Fruit fly (Drosophila melanogaster) whole organism, embryonic: ENCODE results near the gene CG5886.

Experiments used
- ATbp ChIP-seq: fragments of 200-800 bp; sonication (Bioruptor generic); optimal IDR thresholded peaks from 2 replicates; lab custom pipeline; 2017; ENCODE audit warnings: missing biosample characterization, mild to moderate bottlenecking, missing genetic modification characterization, missing genetic modification reagents
- Antp ChIP-seq: fragments of 200-800 bp; sonication (Bioruptor generic); optimal IDR thresholded peaks from 3 replicates; lab custom pipeline; 2016; ENCODE audit warnings: missing biosample characterization, missing genetic modification characterization
- Atf-2 ChIP-seq: fragments of 200-800 bp; sonication (Bioruptor generic); optimal IDR thresholded peaks from 2 replicates; lab custom pipeline; 2016; ENCODE audit warnings: missing biosample characterization, missing genetic modification characterization
- Bgb ChIP-seq: fragments of 200-800 bp; sonication (Bioruptor generic); IDR thresholded peaks from 2 replicates; pipeline ENCODE4 v1.3.6; 2022; ENCODE audit warnings: missing biosample characterization, missing genetic modification characterization; ENCODE audit not compliant: partially characterized antibody
- CG1024 ChIP-seq: fragments of 200-800 bp; sonication (Bioruptor generic); IDR thresholded peaks from 2 replicates; pipeline ENCODE4 v1.3.6; 2022; ENCODE audit warnings: missing biosample characterization, missing genetic modification characterization
- CG10431 ChIP-seq: fragments of 200-800 bp; sonication (Bioruptor generic); optimal IDR thresholded peaks from 3 replicates; lab custom pipeline; 2018; ENCODE audit warnings: missing biosample characterization, mild to moderate bottlenecking, missing genetic modification characterization
- CG10654 ChIP-seq: fragments of 200-800 bp; sonication (Bioruptor generic); optimal IDR thresholded peaks from 2 replicates; lab custom pipeline; 2016; ENCODE audit warnings: missing biosample characterization, missing genetic modification characterization
- CG12299 ChIP-seq: fragments of 200-800 bp; sonication (Bioruptor generic); optimal IDR thresholded peaks from 2 replicates; lab custom pipeline; 2018; ENCODE audit warnings: missing biosample characterization, mild to moderate bottlenecking, missing genetic modification characterization
- CG13123 ChIP-seq: fragments of 200-800 bp; sonication (Bioruptor generic); optimal IDR thresholded peaks from 2 replicates; lab custom pipeline; 2016; ENCODE audit warnings: missing biosample characterization, missing genetic modification characterization
- CG1792 ChIP-seq: fragments of 200-800 bp; sonication (Bioruptor generic); optimal IDR thresholded peaks from 2 replicates; lab custom pipeline; 2016; ENCODE audit warnings: missing biosample characterization, missing genetic modification characterization
- CG34224 ChIP-seq: fragments of 200-800 bp; sonication (Bioruptor generic); IDR thresholded peaks from 3 replicates; pipeline ENCODE4 v1.3.6; 2022; ENCODE audit warnings: missing biosample characterization, missing genetic modification characterization; ENCODE audit not compliant: partially characterized antibody
- CG4424 ChIP-seq: fragments of 200-800 bp; sonication (Bioruptor generic); optimal IDR thresholded peaks from 3 replicates; lab custom pipeline; 2016; ENCODE audit warnings: missing biosample characterization, missing genetic modification characterization
- CG6272 ChIP-seq: fragments of 200-800 bp; sonication (Bioruptor generic); IDR thresholded peaks from 2 replicates; pipeline ENCODE4 v1.3.6; 2022; ENCODE audit warnings: missing biosample characterization, missing genetic modification characterization
- CG6654 ChIP-seq: fragments of 200-800 bp; sonication (Bioruptor generic); optimal IDR thresholded peaks from 2 replicates; lab custom pipeline; 2017; ENCODE audit warnings: missing biosample characterization, mild to moderate bottlenecking, missing genetic modification characterization
- CG7357 ChIP-seq: fragments of 200-800 bp; sonication (Bioruptor generic); IDR thresholded peaks from 3 replicates; pipeline ENCODE4 v1.3.6; 2022; ENCODE audit warnings: missing biosample characterization, missing genetic modification characterization
- CG7745 ChIP-seq: fragments of 200-800 bp; sonication (Bioruptor generic); optimal IDR thresholded peaks from 2 replicates; lab custom pipeline; 2018; ENCODE audit warnings: missing biosample characterization, mild to moderate bottlenecking, missing genetic modification characterization, moderate library complexity
- CG9876 ChIP-seq: fragments of 200-800 bp; sonication (Bioruptor generic); optimal IDR thresholded peaks from 2 replicates; lab custom pipeline; 2016; ENCODE audit warnings: missing biosample characterization, missing genetic modification characterization
- Camta ChIP-seq: fragments of 200-800 bp; sonication (Bioruptor generic); optimal IDR thresholded peaks from 2 replicates; lab custom pipeline; 2016; ENCODE audit warnings: missing biosample characterization, missing genetic modification characterization
- Dfd ChIP-seq, 2 experiments: fragments of >200 bp; optimal IDR thresholded peaks; 2 replicates each; lab custom pipeline; 2017; ENCODE audit warnings: missing biosample characterization in 2 of 2, missing genetic modification characterization in 2 of 2
- Doc3 ChIP-seq: fragments of 200-800 bp; sonication (Bioruptor generic); IDR thresholded peaks from 3 replicates; pipeline ENCODE4 v1.3.6; 2022; ENCODE audit warnings: missing biosample characterization, missing genetic modification characterization; ENCODE audit not compliant: partially characterized antibody
- HLH3B ChIP-seq: fragments of 200-800 bp; sonication (Bioruptor generic); IDR thresholded peaks from 2 replicates; pipeline ENCODE4 v1.3.6; 2022; ENCODE audit warnings: missing biosample characterization, missing genetic modification characterization
- Hmx ChIP-seq: fragments of 200-800 bp; sonication (Bioruptor generic); optimal IDR thresholded peaks from 2 replicates; lab custom pipeline; 2016; ENCODE audit warnings: missing biosample characterization, missing genetic modification characterization
- Hr51 ChIP-seq, 2 experiments: fragments of 200-800 bp; sonication (Bioruptor generic); optimal IDR thresholded peaks; 2 replicates in 1 of 2; 3 replicates in 1 of 2; lab custom pipeline; 2016 to 2018; ENCODE audit warnings: missing biosample characterization in 2 of 2, missing genetic modification characterization in 2 of 2, mild to moderate bottlenecking in 1 of 2, moderate library complexity in 1 of 2
- Lpt ChIP-seq: fragments of >200 bp; optimal IDR thresholded peaks from 2 replicates; lab custom pipeline; 2018; ENCODE audit warnings: missing biosample characterization, missing genetic modification characterization
- MBD-R2 ChIP-seq: fragments of 200-800 bp; sonication (Bioruptor generic); IDR thresholded peaks from 2 replicates; pipeline ENCODE4 v1.3.6; 2022; ENCODE audit warnings: missing biosample characterization, missing genetic modification characterization
- MESR4 ChIP-seq: fragments of 200-800 bp; sonication (Bioruptor generic); optimal IDR thresholded peaks from 2 replicates; lab custom pipeline; 2018; ENCODE audit warnings: missing biosample characterization, mild to moderate bottlenecking, missing genetic modification characterization, moderate library complexity
- NC2β ChIP-seq: fragments of 200-800 bp; sonication (Bioruptor generic); optimal IDR thresholded peaks from 2 replicates; lab custom pipeline; 2016; ENCODE audit warnings: missing biosample characterization, missing genetic modification characterization
- NFAT ChIP-seq: fragments of 200-800 bp; sonication (Bioruptor generic); IDR thresholded peaks from 2 replicates; pipeline ENCODE4 v1.3.6; 2022; ENCODE audit warnings: missing biosample characterization, missing genetic modification characterization
- Sox102F ChIP-seq: fragments of 200-800 bp; sonication (Bioruptor generic); optimal IDR thresholded peaks from 2 replicates; lab custom pipeline; 2018; ENCODE audit warnings: missing biosample characterization, mild to moderate bottlenecking, missing genetic modification characterization, moderate library complexity
- Sry-δ ChIP-seq: fragments of 200-800 bp; sonication (Bioruptor generic); optimal IDR thresholded peaks from 2 replicates; lab custom pipeline; 2016; ENCODE audit warnings: missing biosample characterization, missing genetic modification characterization
- Vsx1 ChIP-seq: fragments of 200-800 bp; sonication (Bioruptor generic); optimal IDR thresholded peaks from 2 replicates; lab custom pipeline; 2017; ENCODE audit warnings: missing biosample characterization, mild to moderate bottlenecking, missing genetic modification characterization, missing genetic modification reagents
- bab2 ChIP-seq: fragments of 200-800 bp; sonication (Bioruptor generic); optimal IDR thresholded peaks from 2 replicates; lab custom pipeline; 2016; ENCODE audit warnings: missing biosample characterization, missing genetic modification characterization
- corto ChIP-seq: fragments of 200-800 bp; sonication (Bioruptor generic); optimal IDR thresholded peaks from 2 replicates; lab custom pipeline; 2016; ENCODE audit warnings: missing biosample characterization, mild to moderate bottlenecking, missing genetic modification characterization, moderate library complexity
- danr ChIP-seq: fragments of 200-800 bp; sonication (Bioruptor generic); IDR thresholded peaks from 2 replicates; pipeline ENCODE4 v1.3.6; 2022; ENCODE audit warnings: missing biosample characterization, missing genetic modification characterization
- disco-r ChIP-seq: fragments of 200-800 bp; sonication (Bioruptor generic); optimal IDR thresholded peaks from 2 replicates; lab custom pipeline; 2016; ENCODE audit warnings: missing biosample characterization, missing genetic modification characterization
- dm ChIP-seq: fragments of 200-800 bp; sonication (Bioruptor generic); optimal IDR thresholded peaks from 3 replicates; lab custom pipeline; 2016; ENCODE audit warnings: missing biosample characterization, missing genetic modification characterization
- grau ChIP-seq: fragments of 200-800 bp; optimal IDR thresholded peaks from 3 replicates; lab custom pipeline; 2019; ENCODE audit warnings: missing biosample characterization, mild to moderate bottlenecking, missing genetic modification characterization, moderate library complexity
- gro ChIP-seq: fragments of 200-800 bp; sonication (Bioruptor generic); optimal IDR thresholded peaks from 2 replicates; lab custom pipeline; 2016; ENCODE audit warnings: missing biosample characterization, missing genetic modification characterization
- insv ChIP-seq, 2 experiments: fragments of 200-800 bp; sonication (Bioruptor generic); optimal IDR thresholded peaks; 3 replicates each; lab custom pipeline; 2016 to 2018; ENCODE audit warnings: missing biosample characterization in 2 of 2, missing genetic modification characterization in 2 of 2
- jigr1 ChIP-seq: fragments of 200-800 bp; sonication (Bioruptor generic); IDR thresholded peaks from 3 replicates; pipeline ENCODE4 v1.3.6; 2022; ENCODE audit warnings: missing biosample characterization, missing genetic modification characterization
- jumu ChIP-seq: fragments of 200-800 bp; sonication (Bioruptor generic); optimal IDR thresholded peaks from 3 replicates; lab custom pipeline; 2016; ENCODE audit warnings: missing biosample characterization, missing genetic modification characterization
- lab ChIP-seq: fragments of 200-800 bp; sonication (Bioruptor generic); optimal IDR thresholded peaks from 3 replicates; lab custom pipeline; 2017; ENCODE audit warnings: missing biosample characterization, missing genetic modification characterization, mild to moderate bottlenecking, moderate library complexity, missing genetic modification reagents
- lmd ChIP-seq: fragments of 200-800 bp; sonication (Bioruptor generic); IDR thresholded peaks from 2 replicates; pipeline ENCODE4 v1.3.6; 2022; ENCODE audit warnings: missing biosample characterization, missing genetic modification characterization
- lola ChIP-seq, 3 experiments: fragments of >200 bp in 2 of 3; fragments of 200-800 bp in 1 of 3; sonication (Bioruptor generic) in 1 of 3; optimal IDR thresholded peaks; 2 replicates each; lab custom pipeline; 2017 to 2019; ENCODE audit warnings: missing biosample characterization in 3 of 3, missing genetic modification characterization in 3 of 3, mild to moderate bottlenecking in 1 of 3, moderate library complexity in 1 of 3
- nmo ChIP-seq: fragments of 200-800 bp; sonication (Bioruptor generic); optimal IDR thresholded peaks from 2 replicates; lab custom pipeline; 2018; ENCODE audit warnings: missing biosample characterization, mild to moderate bottlenecking, missing genetic modification characterization, moderate library complexity
- oc ChIP-seq: fragments of 200-800 bp; sonication (Bioruptor generic); optimal IDR thresholded peaks from 2 replicates; lab custom pipeline; 2018; ENCODE audit warnings: missing biosample characterization, mild to moderate bottlenecking, missing genetic modification characterization, moderate library complexity
- pan ChIP-seq, 4 experiments: fragments of >200 bp in 3 of 4; fragments of 200-800 bp in 1 of 4; sonication (Bioruptor generic) in 1 of 4; optimal IDR thresholded peaks in 3 of 4; IDR thresholded peaks in 1 of 4; 2 replicates each; pipeline versions ENCODE4 v1.3.6 to Lab custom; 2017 to 2022; ENCODE audit warnings: missing biosample characterization in 2 of 4, missing genetic modification characterization in 2 of 4, mixed read lengths in 1 of 4
- sim ChIP-seq: fragments of 200-800 bp; sonication (Bioruptor generic); IDR thresholded peaks from 2 replicates; pipeline ENCODE4 v1.3.6; 2022; ENCODE audit warnings: missing biosample characterization, missing genetic modification characterization
- slbo ChIP-seq: fragments of 200-800 bp; sonication (Bioruptor generic); IDR thresholded peaks from 2 replicates; pipeline ENCODE4 v1.3.6; 2022; ENCODE audit warnings: missing biosample characterization, missing genetic modification characterization
- stc ChIP-seq: fragments of 200-800 bp; sonication (Bioruptor generic); IDR thresholded peaks from 2 replicates; pipeline ENCODE4 v1.3.6; 2022; ENCODE audit warnings: missing biosample characterization, missing genetic modification characterization
- ttk ChIP-seq: fragments of 200-800 bp; sonication (Bioruptor generic); IDR thresholded peaks from 2 replicates; pipeline ENCODE4 v2.1.2; 2022; ENCODE audit warnings: missing biosample characterization, missing genetic modification characterization
- vfl ChIP-seq: fragments of 200-800 bp; sonication (Bioruptor generic); optimal IDR thresholded peaks from 2 replicates; lab custom pipeline; 2016; ENCODE audit warnings: missing biosample characterization, missing genetic modification characterization

The CG5886 gene

dm6 chr3R:25893272-25893671 lies 41.8 kb downstream of the CG5886 start, which contains the start of gene CG5913 (continued):
- TF ChIP-seq danr (no peak), disco-r (GFP tag; lab: Kevin White, UChicago) (no peak), ttk (GFP tag; lab: Robert Waterston, UW) (no peak), CG6654 (GFP tag; lab: Kevin White, UChicago) (no peak), CG1024 (GFP tag; lab: Robert Waterston, UW) (no peak), lmd (GFP tag; lab: Robert Waterston, UW) (no peak), CG9876 (GFP tag; lab: Kevin White, UChicago) (no peak), insv (GFP tag; optimal IDR thresholded peaks at IDR 0.05; lab: Kevin White, UChicago) (no peak), gro (no peak), CG6272 (no peak), Doc3 (GFP tag; lab: Robert Waterston, UW) (no peak), pan (optimal IDR thresholded peaks at IDR 0.05; lab: Kevin White, UChicago) (no peak), pan (GFP tag; optimal IDR thresholded peaks at IDR 0.05 in 1 of 2, IDR thresholded peaks at IDR 0.05 in 1 of 2) (no peak), MBD-R2 (GFP tag; lab: Robert Waterston, UW) (peak; percentile 95), NC2β (no peak), CG10431 (GFP tag; lab: Kevin White, UChicago) (no peak), HLH3B (GFP tag; lab: Robert Waterston, UW) (no peak), Vsx1 (no peak), Sry-δ (GFP tag; lab: Kevin White, UChicago) (no peak), vfl (no peak), CG13123 (GFP tag; lab: Kevin White, UChicago) (no peak), bab2 (GFP tag; lab: Kevin White, UChicago) (no peak), Bgb (0 out of 2 replicates have a peak, but pooled peaks have one; percentile 12), nmo (GFP tag; lab: Kevin White, UChicago) (peak; percentile 13), slbo (GFP tag; lab: Robert Waterston, UW) (no peak), CG1792 (no peak), dm (no peak), Hmx (GFP tag; lab: Kevin White, UChicago) (no peak), MESR4 (peak; percentile 66), Dfd (GFP tag; optimal IDR thresholded peaks at IDR 0.05; lab: Kevin White, UChicago) (no peak), Camta (GFP tag; lab: Kevin White, UChicago) (no peak), CG4424 (GFP tag; lab: Kevin White, UChicago) (no peak), CG7745 (tag; lab: Kevin White, UChicago) (no peak), ATbp (GFP tag; lab: Kevin White, UChicago) (no peak), Hr51 (GFP tag; optimal IDR thresholded peaks at IDR 0.05; lab: Kevin White, UChicago) (no peak), Atf-2 (no peak), lola (GFP tag; optimal IDR thresholded peaks at IDR 0.05; lab: Kevin White, UChicago) (no peak), CG12299 (tag; lab: Kevin White, UChicago) (no peak), CG34224 (GFP tag; lab: Robert Waterston, UW) (no peak), Sox102F (no peak), corto (GFP tag; lab: Kevin White, UChicago) (no peak), NFAT (no peak), jumu (GFP tag; lab: Kevin White, UChicago) (no peak), jigr1 (no peak), Lpt (no peak), CG7357 (GFP tag; lab: Robert Waterston, UW) (no peak), grau (tag; lab: Kevin White, UChicago) (no peak), lab (GFP tag; lab: Kevin White, UChicago) (no peak), CG10654 (GFP tag; lab: Kevin White, UChicago) (no peak), stc (no peak), Antp (GFP tag; lab: Kevin White, UChicago) (no peak), sim (no peak), oc (tag; lab: Kevin White, UChicago) (no peak)
